Fruit fly (Drosophila melanogaster) whole organism: ENCODE data around the gene CG32024.

Source experiments
- CG8478 ChIP-seq: fragments of >200 bp; optimal IDR thresholded peaks from 2 replicates; lab custom pipeline; 2018; ENCODE audit warnings: inconsistent platforms
- Dll ChIP-seq: fragments of >200 bp; optimal IDR thresholded peaks from 2 replicates; lab custom pipeline; 2017
- EcR ChIP-seq, 2 experiments: fragments of >200 bp; optimal IDR thresholded peaks; 2 replicates each; lab custom pipeline; 2017; ENCODE audit warnings: missing biosample characterization in 2 of 2, missing genetic modification characterization in 2 of 2, missing genetic modification reagents in 2 of 2
- pan ChIP-seq: fragments of >200 bp; optimal IDR thresholded peaks from 2 replicates; lab custom pipeline; 2017
- usp ChIP-seq: fragments of >200 bp; optimal IDR thresholded peaks from 2 replicates; lab custom pipeline; 2017; ENCODE audit warnings: missing biosample characterization, missing genetic modification characterization, mixed read lengths

DNA sequence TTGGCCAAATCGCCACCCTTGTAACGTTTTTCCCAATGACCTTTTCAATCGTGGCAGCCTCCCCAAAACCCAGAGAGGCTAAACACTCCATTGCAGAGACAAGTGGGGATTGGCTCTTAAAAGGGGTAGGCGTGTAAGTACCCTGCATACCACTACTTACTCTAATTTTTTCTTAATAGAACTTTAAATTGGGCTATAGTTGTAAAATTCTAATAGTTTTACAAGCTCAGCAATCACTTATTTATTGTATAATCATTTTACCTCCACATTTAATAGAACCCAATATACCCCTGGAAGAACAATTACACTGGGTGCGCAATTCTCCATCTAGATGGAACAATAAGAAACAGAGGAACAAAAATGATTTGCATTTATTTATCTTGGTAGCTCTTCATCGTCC is 34.4 kb downstream of the CG32024 start:
- TF ChIP-seq usp (GFP tag; lab: Kevin White, UChicago) (no peak), CG8478 (lab: Kevin White, UChicago) (no peak), Dll (lab: Kevin White, UChicago) (no peak), pan (peak; percentile 63), EcR (GFP tag; optimal IDR thresholded peaks at IDR 0.05; lab: Kevin White, UChicago) (no peak)
